Worm (Caenorhabditis elegans) whole organism, young adult: ENCODE results near the gene ZC168.2.

ENCODE experiments used
- ceh-100 ChIP-seq: fragments of 200-800 bp; sonication (Bioruptor generic); IDR thresholded peaks from 2 replicates; pipeline ENCODE4 v1.3.6; 2022; ENCODE audit warnings: missing genetic modification reagents, missing genetic modification characterization, missing compliant biosample characterization
- ceh-40 ChIP-seq: fragments of 200-800 bp; sonication (Bioruptor generic); IDR thresholded peaks from 2 replicates; pipeline ENCODE4 v1.3.6; 2022; ENCODE audit warnings: missing genetic modification characterization, missing compliant biosample characterization
- mcd-1 ChIP-seq: fragments of 200-800 bp; sonication (Bioruptor generic); IDR thresholded peaks from 2 replicates; pipeline ENCODE4 v1.3.6; 2022; ENCODE audit warnings: missing genetic modification reagents, missing genetic modification characterization, missing compliant biosample characterization
- sea-2 ChIP-seq: fragments of 200-800 bp; sonication (Bioruptor generic); IDR thresholded peaks from 2 replicates; pipeline ENCODE4 v1.3.6; 2022; ENCODE audit warnings: missing genetic modification characterization, missing compliant biosample characterization
- ztf-25 ChIP-seq: fragments of 200-800 bp; sonication (Bioruptor generic); IDR thresholded peaks from 2 replicates; pipeline ENCODE4 v1.3.6; 2022; ENCODE audit warnings: missing genetic modification reagents, missing genetic modification characterization, missing compliant biosample characterization

DNA sequence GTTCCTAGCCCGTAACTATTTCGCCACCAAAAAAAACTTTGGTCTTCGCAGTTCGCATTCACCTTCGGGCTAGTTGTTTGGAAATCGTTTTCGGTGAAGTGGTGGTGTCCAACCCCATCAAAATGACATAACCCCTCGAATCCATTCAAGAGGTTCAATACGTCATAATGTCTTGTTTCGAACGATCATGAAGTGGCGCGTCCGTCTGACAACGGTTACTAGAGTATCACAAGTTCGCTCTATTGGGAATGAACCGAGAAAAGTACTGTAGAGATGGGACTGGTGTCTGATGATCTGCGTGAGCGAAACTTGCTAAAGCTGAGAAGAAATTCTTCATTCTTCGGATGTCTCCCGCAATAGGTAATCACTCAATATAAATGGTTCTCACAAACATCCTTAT, at the start of gene ZC168.2:
- TF ChIP-seq sea-2 (GFP tag; lab: Robert Waterston, UW) (no peak), ceh-40 (no peak), ztf-25 (GFP tag; lab: Robert Waterston, UW) (no peak), mcd-1 (no peak), ceh-100 (GFP tag; lab: Robert Waterston, UW) (no peak)
